Fruit fly (Drosophila melanogaster): ENCODE measurements around the gene CG13252.

CG13252 gene

dm6 chr3L:20700660-20701059 is 29.7 kb upstream of the CG13252 start:
- no peak for TF ChIP-seq Dll (optimal IDR thresholded peaks at IDR 0.05)
- TF ChIP-seq CG8478 (optimal IDR thresholded peaks at IDR 0.05) = no peak
- no peak for TF ChIP-seq pan (optimal IDR thresholded peaks at IDR 0.05)
- TF ChIP-seq psq (optimal IDR thresholded peaks at IDR 0.05) = no peak
- no peak for TF ChIP-seq usp (GFP tag; optimal IDR thresholded peaks at IDR 0.05)

dm6 chr3L:20707217-20707616 is 23.2 kb upstream of the CG13252 start:
- no peak for TF ChIP-seq pan (optimal IDR thresholded peaks at IDR 0.05)
- TF ChIP-seq Dll (optimal IDR thresholded peaks at IDR 0.05) = no peak
- no peak for TF ChIP-seq psq (optimal IDR thresholded peaks at IDR 0.05)
- no peak for TF ChIP-seq EcR (GFP tag; optimal IDR thresholded peaks at IDR 0.05)
- TF ChIP-seq usp (GFP tag; optimal IDR thresholded peaks at IDR 0.05) = no peak
- no peak for TF ChIP-seq CG8478 (optimal IDR thresholded peaks at IDR 0.05)

- TF ChIP-seq usp (GFP tag; optimal IDR thresholded peaks at IDR 0.05) = no peak
- TF ChIP-seq CG8478 (optimal IDR thresholded peaks at IDR 0.05) = no peak
- TF ChIP-seq Dll (optimal IDR thresholded peaks at IDR 0.05) = no peak
- no peak for TF ChIP-seq EcR (GFP tag; optimal IDR thresholded peaks at IDR 0.05)
- no peak for TF ChIP-seq pan (optimal IDR thresholded peaks at IDR 0.05)
- no peak for TF ChIP-seq psq (optimal IDR thresholded peaks at IDR 0.05)
These were observed 19.8 kb upstream of the CG13252 start for dm6 chr3L:20710475-20711177.

dm6 chr3L:20711397-20711796 is 19.0 kb upstream of the CG13252 start:
- TF ChIP-seq pan (optimal IDR thresholded peaks at IDR 0.05) (no peak), EcR (GFP tag; optimal IDR thresholded peaks at IDR 0.05) (no peak), psq (optimal IDR thresholded peaks at IDR 0.05) (no peak), CG8478 (optimal IDR thresholded peaks at IDR 0.05) (no peak), Dll (optimal IDR thresholded peaks at IDR 0.05) (no peak), usp (GFP tag; optimal IDR thresholded peaks at IDR 0.05) (no peak)

- TF ChIP-seq pan (optimal IDR thresholded peaks at IDR 0.05) (no peak), EcR (GFP tag; optimal IDR thresholded peaks at IDR 0.05) (no peak), CG8478 (optimal IDR thresholded peaks at IDR 0.05) (no peak), usp (GFP tag; optimal IDR thresholded peaks at IDR 0.05) (no peak), Dll (optimal IDR thresholded peaks at IDR 0.05) (no peak), psq (optimal IDR thresholded peaks at IDR 0.05) (no peak)
These were observed 16.6 kb upstream of the CG13252 start, which contains the start of gene CG34260 for dm6 chr3L:20713800-20714199. Gene CG34260 (plus strand): TSS chr3L:20714100.

- TF ChIP-seq CG8478 (optimal IDR thresholded peaks at IDR 0.05) = no peak
- no peak for TF ChIP-seq psq (optimal IDR thresholded peaks at IDR 0.05)
- no peak for TF ChIP-seq EcR (GFP tag; optimal IDR thresholded peaks at IDR 0.05)
- TF ChIP-seq Dll (optimal IDR thresholded peaks at IDR 0.05) = no peak
- TF ChIP-seq pan (optimal IDR thresholded peaks at IDR 0.05) = no peak
- no peak for TF ChIP-seq usp (GFP tag; optimal IDR thresholded peaks at IDR 0.05)
These were observed 11.3 kb upstream of the CG13252 start, which contains the start of gene cmpy for dm6 chr3L:20719100-20719499. Gene cmpy (minus strand): TSS chr3L:20719200.

dm6 chr3L:20729415-20729814 is 976 bp upstream of the CG13252 start:
- no peak for TF ChIP-seq CG8478 (optimal IDR thresholded peaks at IDR 0.05)
- TF ChIP-seq usp (GFP tag; optimal IDR thresholded peaks at IDR 0.05) = no peak
- TF ChIP-seq Dll (optimal IDR thresholded peaks at IDR 0.05) = no peak
- no peak for TF ChIP-seq psq (optimal IDR thresholded peaks at IDR 0.05)
- TF ChIP-seq pan (optimal IDR thresholded peaks at IDR 0.05) = no peak
- TF ChIP-seq EcR (GFP tag; optimal IDR thresholded peaks at IDR 0.05) = no peak

dm6 chr3L:20732492-20732891 is 2.1 kb downstream of the CG13252 start:
- TF ChIP-seq pan (optimal IDR thresholded peaks at IDR 0.05) = no peak
- no peak for TF ChIP-seq usp (GFP tag; optimal IDR thresholded peaks at IDR 0.05)
- TF ChIP-seq CG8478 (optimal IDR thresholded peaks at IDR 0.05) = no peak
- TF ChIP-seq Dll (optimal IDR thresholded peaks at IDR 0.05) = no peak
- no peak for TF ChIP-seq EcR (GFP tag; optimal IDR thresholded peaks at IDR 0.05)
- no peak for TF ChIP-seq psq (optimal IDR thresholded peaks at IDR 0.05)

- TF ChIP-seq EcR (GFP tag; optimal IDR thresholded peaks at IDR 0.05) (no peak), pan (optimal IDR thresholded peaks at IDR 0.05) (no peak), Dll (optimal IDR thresholded peaks at IDR 0.05) (no peak), CG8478 (optimal IDR thresholded peaks at IDR 0.05) (no peak), usp (GFP tag; optimal IDR thresholded peaks at IDR 0.05) (no peak), psq (optimal IDR thresholded peaks at IDR 0.05) (no peak)
These were observed 3.3 kb downstream of the CG13252 start for dm6 chr3L:20733530-20734257.

dm6 chr3L:20734258-20734624 is 3.9 kb downstream of the CG13252 start:
- TF ChIP-seq usp (GFP tag; optimal IDR thresholded peaks at IDR 0.05) = no peak
- no peak for TF ChIP-seq Dll (optimal IDR thresholded peaks at IDR 0.05)
- TF ChIP-seq EcR (GFP tag; optimal IDR thresholded peaks at IDR 0.05) = no peak
- TF ChIP-seq CG8478 (optimal IDR thresholded peaks at IDR 0.05) = no peak

- TF ChIP-seq Dll (optimal IDR thresholded peaks at IDR 0.05) (no peak), EcR (GFP tag; optimal IDR thresholded peaks at IDR 0.05) (no peak), psq (optimal IDR thresholded peaks at IDR 0.05) (no peak), CG8478 (optimal IDR thresholded peaks at IDR 0.05) (no peak), pan (optimal IDR thresholded peaks at IDR 0.05) (no peak), usp (GFP tag; optimal IDR thresholded peaks at IDR 0.05) (no peak)
These were observed 5.9 kb downstream of the CG13252 start for dm6 chr3L:20736266-20736665.

- TF ChIP-seq pan (optimal IDR thresholded peaks at IDR 0.05) = no peak
- TF ChIP-seq usp (GFP tag; optimal IDR thresholded peaks at IDR 0.05) = no peak
- no peak for TF ChIP-seq psq (optimal IDR thresholded peaks at IDR 0.05)
- TF ChIP-seq EcR (GFP tag; optimal IDR thresholded peaks at IDR 0.05) = no peak
- TF ChIP-seq Dll (optimal IDR thresholded peaks at IDR 0.05) = no peak
- no peak for TF ChIP-seq CG8478 (optimal IDR thresholded peaks at IDR 0.05)
These were observed 7.0 kb downstream of the CG13252 start for dm6 chr3L:20737346-20737745.

All from whole organism.